Fruit fly (Drosophila melanogaster): ENCODE measurements around the gene X11Lbeta.
A peak's percentile ranks its signal among the peaks of the same experiment; 100 is the strongest.

Gene X11Lbeta

dm6 chrX:10595813-10596212 lies 31.7 kb upstream of the X11Lbeta start, which contains the start of the genes Hmr and CG2124 (continued):
- peak; percentile 91 for TF ChIP-seq sna (GFP tag; IDR thresholded peaks at IDR 0.05; ENCODE audit: partially characterized antibody)
- no peak for TF ChIP-seq nerfin-1 (tag; optimal IDR thresholded peaks at IDR 0.05)
- TF ChIP-seq CG17186 (GFP tag; optimal IDR thresholded peaks at IDR 0.05) = peak; percentile 54
- TF ChIP-seq BEAF-32 (GFP tag; optimal IDR thresholded peaks at IDR 0.05) = peak; percentile 67
- TF ChIP-seq lmd (GFP tag; IDR thresholded peaks at IDR 0.05) = no peak
- no peak for TF ChIP-seq CG6683 (GFP tag; optimal IDR thresholded peaks at IDR 0.05)
- no peak for TF ChIP-seq Usf (GFP tag; optimal IDR thresholded peaks at IDR 0.05)
- no peak for TF ChIP-seq pita (GFP tag; optimal IDR thresholded peaks at IDR 0.05)
- no peak for TF ChIP-seq toy (GFP tag; IDR thresholded peaks at IDR 0.05)
- TF ChIP-seq CG7987 (GFP tag; optimal IDR thresholded peaks at IDR 0.05) = no peak
- no peak for TF ChIP-seq Drgx (GFP tag; IDR thresholded peaks at IDR 0.05)
- TF ChIP-seq C15 (GFP tag; IDR thresholded peaks at IDR 0.05) = no peak
- TF ChIP-seq CG32772 (GFP tag; IDR thresholded peaks at IDR 0.05) = no peak
- TF ChIP-seq Kr (GFP tag; optimal IDR thresholded peaks at IDR 0.05) = no peak
- no peak for TF ChIP-seq CG4424 (GFP tag; optimal IDR thresholded peaks at IDR 0.05)
- no peak for TF ChIP-seq mam (GFP tag; optimal IDR thresholded peaks at IDR 0.05)
- TF ChIP-seq Atf-2 (GFP tag; optimal IDR thresholded peaks at IDR 0.05) = no peak
- no peak for TF ChIP-seq CG15269 (tag; optimal IDR thresholded peaks at IDR 0.05)
- TF ChIP-seq H15 (GFP tag; IDR thresholded peaks at IDR 0.05) = no peak
- TF ChIP-seq CHES-1-like (GFP tag; optimal IDR thresholded peaks at IDR 0.05) = no peak
- TF ChIP-seq slou (GFP tag; optimal IDR thresholded peaks at IDR 0.05) = no peak
- TF ChIP-seq CG10321 (GFP tag; IDR thresholded peaks at IDR 0.05) = no peak
- no peak for TF ChIP-seq CG7786 (GFP tag; optimal IDR thresholded peaks at IDR 0.05)
- no peak for TF ChIP-seq unpg (GFP tag; optimal IDR thresholded peaks at IDR 0.05)
- TF ChIP-seq cwo (GFP tag; optimal IDR thresholded peaks at IDR 0.05) = no peak
- no peak for TF ChIP-seq CG34422 (GFP tag; IDR thresholded peaks at IDR 0.05)
- no peak for TF ChIP-seq HmgD (GFP tag; optimal IDR thresholded peaks at IDR 0.05)
- TF ChIP-seq HHEX (GFP tag; optimal IDR thresholded peaks at IDR 0.05) = no peak
- no peak for TF ChIP-seq mirr (GFP tag; optimal IDR thresholded peaks at IDR 0.05)
- no peak for TF ChIP-seq CG1602 (GFP tag; optimal IDR thresholded peaks at IDR 0.05)
- no peak for TF ChIP-seq ind (GFP tag; optimal IDR thresholded peaks at IDR 0.05)
- TF ChIP-seq CG5180 (GFP tag; optimal IDR thresholded peaks at IDR 0.05) = no peak
- TF ChIP-seq Optix (GFP tag; IDR thresholded peaks at IDR 0.05) = no peak
- no peak for TF ChIP-seq ATbp (GFP tag; optimal IDR thresholded peaks at IDR 0.05)
- no peak for TF ChIP-seq CG7372 (GFP tag; IDR thresholded peaks at IDR 0.05)
- no peak for TF ChIP-seq CG1792 (GFP tag; optimal IDR thresholded peaks at IDR 0.05)
- TF ChIP-seq wor (GFP tag; IDR thresholded peaks at IDR 0.05) = no peak
- peak; percentile 38 for TF ChIP-seq CTCF (GFP tag; optimal IDR thresholded peaks at IDR 0.05)
- no peak for TF ChIP-seq PHDP (tag; optimal IDR thresholded peaks at IDR 0.05)
- no peak for TF ChIP-seq maf-S (GFP tag; optimal IDR thresholded peaks at IDR 0.05)
- no peak for TF ChIP-seq CG15011 (GFP tag; optimal IDR thresholded peaks at IDR 0.05)
- no peak for TF ChIP-seq D (optimal IDR thresholded peaks at IDR 0.05)
- no peak for TF ChIP-seq D (GFP tag; optimal IDR thresholded peaks at IDR 0.05)
- TF ChIP-seq run (tag; optimal IDR thresholded peaks at IDR 0.05) = no peak
- no peak for TF ChIP-seq slp2 (GFP tag; optimal IDR thresholded peaks at IDR 0.05)
- TF ChIP-seq Nf-YC (tag; optimal IDR thresholded peaks at IDR 0.05) = no peak
- no peak for TF ChIP-seq CG34376 (GFP tag; optimal IDR thresholded peaks at IDR 0.05)
- no peak for TF ChIP-seq gem (tag; optimal IDR thresholded peaks at IDR 0.05)
- no peak for TF ChIP-seq Hsf (GFP tag; optimal IDR thresholded peaks at IDR 0.05)
- no peak for TF ChIP-seq CG10654 (GFP tag; optimal IDR thresholded peaks at IDR 0.05)
- TF ChIP-seq CG6254 (GFP tag; optimal IDR thresholded peaks at IDR 0.05) = no peak
- TF ChIP-seq ewg (GFP tag; optimal IDR thresholded peaks at IDR 0.05) = no peak
- TF ChIP-seq crc (GFP tag; optimal IDR thresholded peaks at IDR 0.05) = no peak
